Worm (Caenorhabditis elegans): Measurements from ENCODE around the gene srt-3.

DNA sequence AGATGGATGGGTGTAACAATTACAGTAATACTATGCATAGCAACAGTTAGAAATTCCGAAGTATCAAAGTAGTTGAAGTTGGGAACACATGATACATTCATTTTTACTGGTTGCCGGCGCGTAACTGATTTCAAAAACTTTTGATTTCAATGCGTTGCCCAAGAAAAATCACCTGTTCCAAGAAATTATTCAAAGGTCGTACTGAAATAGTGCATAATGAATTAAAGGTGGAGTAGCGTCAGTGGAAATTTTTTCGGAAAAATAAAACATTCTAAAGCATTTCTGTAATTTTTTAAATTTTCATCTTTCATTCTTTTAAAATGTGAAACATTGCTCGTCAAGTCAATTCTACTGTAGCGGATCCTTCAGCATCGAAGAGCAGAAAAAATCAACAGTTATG is 19.7 kb downstream of the srt-3 start, which contains the start of gene srh-204:
- TF ChIP-seq nfya-1 (tag; optimal IDR thresholded peaks at IDR 0.05; ENCODE audit: insufficient read depth) (no peak), ZK546.5 (tag; optimal IDR thresholded peaks at IDR 0.05) (no peak), eor-1 (tag; optimal IDR thresholded peaks at IDR 0.05) (no peak), ztf-4 (tag; optimal IDR thresholded peaks at IDR 0.05) (no peak), elt-1 (tag; optimal IDR thresholded peaks at IDR 0.05) (no peak), nhr-25 (tag; optimal IDR thresholded peaks at IDR 0.05) (no peak), lin-39 (tag; optimal IDR thresholded peaks at IDR 0.05) (no peak), lin-15B (tag; optimal IDR thresholded peaks at IDR 0.05) (no peak), aly-2 (tag; optimal IDR thresholded peaks at IDR 0.05) (no peak), elt-3 (tag; optimal IDR thresholded peaks at IDR 0.05) (no peak), pha-4 (tag; optimal IDR thresholded peaks at IDR 0.05) (no peak), snpc-4 (tag; optimal IDR thresholded peaks at IDR 0.05) (no peak), daf-12 (tag; optimal IDR thresholded peaks at IDR 0.05) (no peak)

Data from whole organism, L3 larva.